Fruit fly (Drosophila melanogaster): ENCODE results near the gene escl.

The escl gene

DNA sequence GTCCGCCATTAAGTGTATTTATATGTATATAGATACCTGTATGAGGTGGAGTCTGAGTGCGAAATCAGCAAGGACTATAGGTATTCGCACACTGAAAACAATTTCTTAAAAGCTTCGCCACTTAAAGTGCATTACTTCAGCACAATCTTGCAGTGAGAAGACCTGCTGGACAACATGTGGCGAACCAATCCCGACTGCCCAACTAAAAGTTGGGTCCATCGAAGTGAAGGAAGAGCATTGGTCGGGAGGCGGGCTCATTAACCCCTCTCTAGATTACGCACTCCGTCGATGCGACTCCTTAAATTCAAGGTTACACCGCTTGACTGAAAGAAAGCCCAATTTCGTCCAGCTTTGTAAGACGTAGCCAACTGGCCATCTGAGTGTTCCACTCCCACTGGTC lies 22.5 kb downstream of the escl start:
- TF ChIP-seq Hr3 (GFP tag; optimal IDR thresholded peaks at IDR 0.05) (no peak), Stat92E (GFP tag; optimal IDR thresholded peaks at IDR 0.05) (no peak), Optix (GFP tag; IDR thresholded peaks at IDR 0.05) (no peak), Ets65A (GFP tag) (no peak), Bteb2 (GFP tag; optimal IDR thresholded peaks at IDR 0.05) (no peak), peb (GFP tag; IDR thresholded peaks at IDR 0.05) (no peak), CG31365 (tag; optimal IDR thresholded peaks at IDR 0.05) (no peak), CG10959 (GFP tag; IDR thresholded peaks at IDR 0.05) (no peak), CG4328 (GFP tag; optimal IDR thresholded peaks at IDR 0.05) (no peak), CG10366 (GFP tag; IDR thresholded peaks at IDR 0.05) (no peak), sens (GFP tag) (no peak), h (optimal IDR thresholded peaks at IDR 0.05) (no peak), CG6813 (GFP tag; optimal IDR thresholded peaks at IDR 0.05) (no peak), CG10147 (GFP tag; optimal IDR thresholded peaks at IDR 0.05) (no peak)

DNA sequence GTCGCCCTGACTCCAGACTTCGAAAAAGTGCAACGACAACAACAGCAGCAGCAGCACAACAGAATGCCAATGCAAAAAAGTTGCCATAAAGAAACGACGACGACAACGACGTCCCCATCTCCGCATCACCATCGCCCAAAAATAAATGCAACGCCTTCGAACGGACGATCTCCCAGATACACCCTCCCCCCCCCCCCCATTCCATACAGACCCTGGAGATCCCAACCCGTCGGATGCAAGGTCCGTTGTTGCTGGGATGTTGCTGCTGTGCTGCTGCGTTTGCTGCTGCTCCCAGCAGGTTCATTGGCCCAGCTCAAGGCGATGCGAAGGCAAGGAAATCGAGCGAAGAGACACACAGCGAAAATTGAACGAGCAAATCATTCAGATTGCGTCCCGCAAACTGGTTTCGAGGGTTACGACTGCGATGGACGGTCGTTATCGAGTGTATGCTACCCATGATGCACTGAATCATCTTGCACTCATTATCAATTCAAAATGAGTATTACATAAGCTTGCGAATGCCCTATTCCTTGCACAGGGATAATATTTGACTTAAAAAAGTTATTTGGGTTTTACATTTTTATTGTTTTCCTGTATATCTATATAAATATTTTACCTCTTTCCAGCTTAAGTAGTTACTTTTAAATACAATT lies 23.1 kb downstream of the escl start:
- no peak for TF ChIP-seq vfl (GFP tag; optimal IDR thresholded peaks at IDR 0.05)
- TF ChIP-seq NK7.1 (GFP tag; optimal IDR thresholded peaks at IDR 0.05), result no peak
- 0 out of 2 replicates have a peak, but pooled peaks have one; percentile 11 for TF ChIP-seq sisA (GFP tag; IDR thresholded peaks at IDR 0.05)
- peak; percentile 70 for TF ChIP-seq Hr39 (optimal IDR thresholded peaks at IDR 0.05)
- peak in 1 of 2 experiments; percentile 42 for TF ChIP-seq bsh (GFP tag; optimal IDR thresholded peaks at IDR 0.05)
- TF ChIP-seq nom (GFP tag; optimal IDR thresholded peaks at IDR 0.05), result peak; percentile 96
- peak; percentile 44; the same call in 1 of the 2 replicates for TF ChIP-seq crol (GFP tag; IDR thresholded peaks at IDR 0.05)
- 0 out of 4 replicates have a peak, but pooled peaks have one; percentile 51 for TF ChIP-seq chinmo (GFP tag; IDR thresholded peaks at IDR 0.05; ENCODE audit: partially characterized antibody)
- TF ChIP-seq Drgx (GFP tag; IDR thresholded peaks at IDR 0.05), result peak; percentile 58
- TF ChIP-seq CG17359 (tag; optimal IDR thresholded peaks at IDR 0.05), result no peak
- peak; percentile 63 for TF ChIP-seq CG31224 (GFP tag; IDR thresholded peaks at IDR 0.05)

DNA sequence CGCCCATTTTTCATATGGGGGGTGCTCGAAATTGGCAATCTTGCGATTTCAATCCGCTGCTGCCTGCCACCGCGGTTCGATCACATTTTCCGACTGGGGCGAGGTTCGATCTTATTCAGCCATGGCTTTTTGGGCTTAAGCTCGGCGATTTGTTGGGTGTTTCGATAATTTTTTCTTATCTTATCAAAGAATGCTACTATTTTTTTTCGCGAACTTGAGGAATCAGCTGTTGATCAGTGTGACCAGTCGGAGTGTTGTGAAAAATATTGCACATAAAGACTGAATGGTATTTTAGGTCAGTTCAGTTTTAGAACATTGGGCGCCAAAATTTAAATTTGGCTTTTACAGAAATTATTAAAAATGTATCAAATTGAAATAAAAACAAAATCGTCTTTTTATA lies 30.0 kb downstream of the escl start, which contains the start of gene Wdr81:
Gene Wdr81, minus strand, starts transcription at position 226 of the 400 bp plus-strand sequence.
- TF ChIP-seq stwl (tag; optimal IDR thresholded peaks at IDR 0.05) (peak; percentile 28), MBD-R2 (GFP tag; IDR thresholded peaks at IDR 0.05) (peak; percentile 58), CG9797 (GFP tag; optimal IDR thresholded peaks at IDR 0.05) (peak; percentile 58), rib (GFP tag; IDR thresholded peaks at IDR 0.05) (peak; percentile 68), D19B (GFP tag; optimal IDR thresholded peaks at IDR 0.05) (no peak), sr (GFP tag; IDR thresholded peaks at IDR 0.05) (no peak), gfzf (GFP tag; optimal IDR thresholded peaks at IDR 0.05) (peak; percentile 80), pzg (GFP tag; optimal IDR thresholded peaks at IDR 0.05) (peak; percentile 68), CG18619 (GFP tag; optimal IDR thresholded peaks at IDR 0.05) (no peak), CG13287 (GFP tag; IDR thresholded peaks at IDR 0.05; ENCODE audit: partially characterized antibody) (peak; percentile 46), sqz (GFP tag; optimal IDR thresholded peaks at IDR 0.05) (peak; percentile 66), Dll (GFP tag; IDR thresholded peaks at IDR 0.05; ENCODE audit: partially characterized antibody) (peak; percentile 47; the same call in 2 of the 4 replicates), CG17568 (GFP tag; optimal IDR thresholded peaks at IDR 0.05) (no peak), her (GFP tag; optimal IDR thresholded peaks at IDR 0.05) (no peak), cg (GFP tag; optimal IDR thresholded peaks at IDR 0.05) (no peak), CG34422 (GFP tag; IDR thresholded peaks at IDR 0.05) (no peak), ems (GFP tag; optimal IDR thresholded peaks at IDR 0.05) (no peak), MESR4 (GFP tag; optimal IDR thresholded peaks at IDR 0.05) (peak; percentile 61), CG10321 (GFP tag; IDR thresholded peaks at IDR 0.05) (0 out of 2 replicates have a peak, but pooled peaks have one; percentile 17), sd (tag; optimal IDR thresholded peaks at IDR 0.05) (peak; percentile 88), Pdp1 (GFP tag; optimal IDR thresholded peaks at IDR 0.05) (no peak), CG4617 (GFP tag; optimal IDR thresholded peaks at IDR 0.05; ENCODE audit: borderline replicate concordance) (peak; percentile 45), wek (GFP tag; optimal IDR thresholded peaks at IDR 0.05) (peak; percentile 48), Dp (GFP tag; optimal IDR thresholded peaks at IDR 0.05) (peak; percentile 96)

Data from whole organism, embryonic.